Worm (Caenorhabditis elegans) whole organism, early embryonic: ENCODE data around the gene srh-131.

Experiments
- B0310.2 ChIP-seq: sonication (generic microtip); optimal IDR thresholded peaks from 2 replicates; lab custom pipeline; 2016; ENCODE audit warnings: mild to moderate bottlenecking, missing genetic modification characterization, missing compliant biosample characterization
- F13C5.2 ChIP-seq: sonication (generic microtip); optimal IDR thresholded peaks from 2 replicates; lab custom pipeline; 2017; ENCODE audit warnings: mild to moderate bottlenecking, missing genetic modification characterization, inconsistent platforms, missing compliant biosample characterization
- aly-1 ChIP-seq: sonication (generic microtip); optimal IDR thresholded peaks from 2 replicates; lab custom pipeline; 2016; ENCODE audit warnings: missing genetic modification characterization, missing compliant biosample characterization
- ama-1 ChIP-seq: fragments of 150-350 bp; optimal IDR thresholded peaks from 2 replicates; lab custom pipeline; 2014
- ceh-13 ChIP-seq: fragments of 200-800 bp; sonication (Bioruptor generic); optimal IDR thresholded peaks from 2 replicates; lab custom pipeline; 2018; ENCODE audit warnings: mild to moderate bottlenecking, missing genetic modification characterization, missing compliant biosample characterization
- ceh-36 ChIP-seq: sonication (generic microtip); optimal IDR thresholded peaks from 2 replicates; lab custom pipeline; 2016; ENCODE audit warnings: missing genetic modification characterization, inconsistent platforms, missing compliant biosample characterization
- ets-7 ChIP-seq: sonication (generic microtip); optimal IDR thresholded peaks from 2 replicates; lab custom pipeline; 2016; ENCODE audit warnings: missing genotype, missing genetic modification characterization, missing compliant biosample characterization
- flt-1 ChIP-seq: fragments of 200-800 bp; sonication (Bioruptor generic); IDR thresholded peaks from 2 replicates; pipeline ENCODE4 v1.3.6; 2022; ENCODE audit warnings: missing genetic modification characterization, missing compliant biosample characterization
- hmbx-1 ChIP-seq: sonication (generic microtip); optimal IDR thresholded peaks from 2 replicates; lab custom pipeline; 2016; ENCODE audit warnings: mild to moderate bottlenecking, missing genetic modification characterization, missing compliant biosample characterization
- hmg-4 ChIP-seq: fragments of 200-800 bp; sonication (Bioruptor generic); optimal IDR thresholded peaks from 2 replicates; lab custom pipeline; 2018; ENCODE audit warnings: mild to moderate bottlenecking, missing genetic modification characterization, missing compliant biosample characterization
- hnd-1 ChIP-seq: sonication (generic microtip); optimal IDR thresholded peaks from 2 replicates; lab custom pipeline; 2016; ENCODE audit warnings: missing genetic modification characterization, missing compliant biosample characterization
- pes-1 ChIP-seq: fragments of 200-800 bp; sonication (Bioruptor generic); IDR thresholded peaks from 2 replicates; pipeline ENCODE4 v1.3.6; 2022; ENCODE audit warnings: missing genetic modification reagents, missing genetic modification characterization, missing compliant biosample characterization
- scrt-1 ChIP-seq: fragments of 200-800 bp; sonication (Bioruptor generic); IDR thresholded peaks from 2 replicates; pipeline ENCODE4 v1.3.6; 2022; ENCODE audit warnings: missing genetic modification characterization, missing compliant biosample characterization
- sea-1 ChIP-seq: fragments of 200-800 bp; sonication (Bioruptor generic); conservative IDR thresholded peaks from 2 replicates; pipeline ENCODE4 v1.3.6; 2022; ENCODE audit warnings: missing genetic modification characterization, missing compliant biosample characterization
- tbx-11 ChIP-seq: fragments of 200-800 bp; sonication (Bioruptor generic); IDR thresholded peaks from 2 replicates; pipeline ENCODE4 v1.3.6; 2022; ENCODE audit warnings: missing genetic modification characterization, missing compliant biosample characterization
- tbx-37 ChIP-seq: fragments of 200-800 bp; sonication (Bioruptor generic); conservative IDR thresholded peaks from 2 replicates; pipeline ENCODE4 v1.3.6; 2022; ENCODE audit warnings: missing genetic modification reagents, missing genetic modification characterization, missing compliant biosample characterization
- tra-4 ChIP-seq: sonication (generic microtip); optimal IDR thresholded peaks from 2 replicates; lab custom pipeline; 2017; ENCODE audit warnings: missing genetic modification characterization, missing compliant biosample characterization

The srh-131 gene

ce11 chrV:16980368-16980767, 24.9 kb upstream of the srh-131 start, which contains the start of gene srz-54:
Gene srz-54, plus strand, starts transcription at chrV:16980668.
- TF ChIP-seq tbx-11 (no peak), pes-1 (GFP tag; lab: Robert Waterston, UW) (no peak), ets-7 (no peak), hmbx-1 (tag; lab: Kevin White, UChicago) (no peak), sea-1 (no peak), flt-1 (GFP tag; lab: Robert Waterston, UW) (no peak), tbx-37 (GFP tag; lab: Robert Waterston, UW) (no peak), tra-4 (no peak), ceh-13 (GFP tag; lab: Kevin White, UChicago) (no peak), hnd-1 (no peak), F13C5.2 (tag; lab: Kevin White, UChicago) (no peak), aly-1 (tag; lab: Kevin White, UChicago) (no peak)

DNA sequence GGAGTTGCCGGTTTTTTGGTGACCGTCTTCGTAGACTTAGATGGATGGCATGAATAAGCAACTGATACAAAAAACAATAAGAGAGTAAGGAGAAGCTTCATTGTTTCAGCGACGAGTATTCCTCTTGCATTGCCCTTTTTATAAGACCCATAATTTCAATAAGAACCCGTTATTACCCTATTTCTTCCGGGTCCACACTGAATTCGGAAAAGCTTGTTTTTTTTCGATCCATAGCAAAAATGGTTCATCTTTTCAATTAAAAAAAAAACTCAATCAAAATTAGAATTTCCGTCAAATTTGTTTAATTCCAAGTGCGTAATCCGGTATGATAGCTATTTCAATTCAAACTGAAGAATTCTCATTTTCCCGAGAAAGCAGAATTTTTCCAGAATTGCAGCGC, 18.3 kb upstream of the srh-131 start, which contains the start of gene Y102A5C.40:
TSS of gene Y102A5C.40 (minus strand) at position 101 of the 400 bp plus-strand sequence.
- TF ChIP-seq scrt-1 (GFP tag; lab: Robert Waterston, UW), result no peak
- no peak for TF ChIP-seq ets-7
- TF ChIP-seq tra-4, result no peak
- no peak for TF ChIP-seq hmbx-1 (tag; lab: Kevin White, UChicago)
- TF ChIP-seq tbx-37 (GFP tag; lab: Robert Waterston, UW), result no peak
- TF ChIP-seq flt-1 (GFP tag; lab: Robert Waterston, UW), result no peak
- no peak for TF ChIP-seq tbx-11
- TF ChIP-seq pes-1 (GFP tag; lab: Robert Waterston, UW), result no peak
- no peak for TF ChIP-seq aly-1 (tag; lab: Kevin White, UChicago)
- TF ChIP-seq ceh-13 (GFP tag; lab: Kevin White, UChicago), result no peak
- no peak for TF ChIP-seq F13C5.2 (tag; lab: Kevin White, UChicago)

DNA sequence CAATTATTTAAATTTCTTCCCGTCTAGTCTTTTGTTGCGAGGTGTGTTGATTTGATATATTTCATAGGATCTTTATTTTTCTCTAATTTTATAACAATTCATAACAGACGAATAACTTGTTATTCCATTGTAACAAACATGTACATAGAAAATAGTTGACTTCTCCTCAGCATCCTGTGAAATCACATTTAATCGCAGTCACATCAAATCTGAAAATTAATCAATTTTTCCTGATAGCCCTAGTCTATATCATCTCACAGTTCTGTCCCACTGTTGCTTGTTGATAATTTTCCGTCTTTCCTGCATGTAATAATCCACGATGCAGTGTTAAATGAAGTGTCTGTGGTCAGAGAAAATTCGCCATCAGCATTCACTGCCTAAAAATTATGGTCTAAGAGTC, 17.5 kb upstream of the srh-131 start:
- TF ChIP-seq aly-1 (tag; lab: Kevin White, UChicago) (no peak), ets-7 (no peak), hnd-1 (no peak), hmg-4 (GFP tag; lab: Kevin White, UChicago) (no peak), B0310.2 (tag; lab: Kevin White, UChicago) (no peak), ceh-13 (GFP tag; lab: Kevin White, UChicago) (no peak), flt-1 (GFP tag; lab: Robert Waterston, UW) (no peak), sea-1 (no peak), tra-4 (no peak), hmbx-1 (tag; lab: Kevin White, UChicago) (no peak), scrt-1 (GFP tag; lab: Robert Waterston, UW) (no peak), F13C5.2 (tag; lab: Kevin White, UChicago) (no peak), pes-1 (GFP tag; lab: Robert Waterston, UW) (no peak), tbx-11 (no peak), ceh-36 (tag; lab: Kevin White, UChicago) (no peak), ama-1 (lab: Kevin White, UChicago) (no peak)

ce11 chrV:16988614-16989013, 16.7 kb upstream of the srh-131 start, which contains the start of gene Y102A5C.27:
Gene Y102A5C.27, minus strand, starts transcription at chrV:16988714.
- TF ChIP-seq hmg-4 (GFP tag; lab: Kevin White, UChicago), result no peak
- no peak for TF ChIP-seq hnd-1
- no peak for TF ChIP-seq ets-7
- no peak for TF ChIP-seq ama-1 (lab: Kevin White, UChicago)
- TF ChIP-seq flt-1 (GFP tag; lab: Robert Waterston, UW), result no peak
- TF ChIP-seq tbx-37 (GFP tag; lab: Robert Waterston, UW), result no peak
- no peak for TF ChIP-seq B0310.2 (tag; lab: Kevin White, UChicago)
- no peak for TF ChIP-seq ceh-36 (tag; lab: Kevin White, UChicago)

ce11 chrV:16991734-16992133, 13.6 kb upstream of the srh-131 start, which contains the start of gene srz-95:
Gene srz-95, plus strand, starts transcription at chrV:16992034.
- TF ChIP-seq ama-1 (lab: Kevin White, UChicago) (no peak), ets-7 (no peak), pes-1 (GFP tag; lab: Robert Waterston, UW) (no peak), hmg-4 (GFP tag; lab: Kevin White, UChicago) (no peak)

DNA sequence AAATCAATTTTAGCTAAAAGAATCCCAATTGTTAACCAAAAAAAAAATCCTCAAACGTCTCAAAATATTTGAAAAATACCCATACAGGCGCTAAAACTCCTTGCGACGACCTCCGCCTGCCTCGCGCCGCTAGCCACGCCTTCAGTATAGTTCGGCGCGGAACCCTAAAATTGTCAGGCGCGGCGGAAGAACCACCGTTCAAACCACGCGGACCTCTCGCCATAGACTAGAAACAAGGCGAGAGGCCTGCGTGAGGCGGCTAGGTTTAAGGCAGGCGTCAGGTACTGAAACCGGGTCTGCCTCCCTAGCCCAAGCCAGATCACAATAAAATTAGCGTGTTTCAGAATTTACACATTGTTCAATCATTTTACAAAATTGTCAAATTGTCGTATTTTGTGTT, 12.9 kb upstream of the srh-131 start:
- TF ChIP-seq hmbx-1 (tag; lab: Kevin White, UChicago), result no peak
- TF ChIP-seq B0310.2 (tag; lab: Kevin White, UChicago), result no peak

DNA sequence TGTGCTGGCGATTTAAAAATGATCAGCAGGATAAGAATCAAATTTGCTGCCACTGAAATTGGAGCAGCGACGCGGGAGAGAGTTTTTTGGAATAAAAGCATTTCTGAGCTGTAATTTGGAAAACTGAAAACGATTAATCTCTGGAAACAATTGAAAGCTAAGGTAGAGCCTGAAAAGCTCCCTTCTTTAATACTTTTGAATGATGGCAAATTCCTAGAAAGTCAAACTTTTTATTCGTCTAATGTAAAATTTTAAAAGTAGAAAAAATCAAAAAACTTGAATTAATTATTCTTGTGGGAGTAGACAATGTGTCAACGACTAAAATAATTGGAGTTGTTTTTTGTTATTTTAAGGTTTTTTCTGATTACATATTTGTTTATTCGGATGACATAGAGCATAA, 5.1 kb upstream of the srh-131 start, which contains the start of gene str-217:
TSS of gene str-217 (minus strand) at position 101 of the 400 bp plus-strand sequence.
- no peak for TF ChIP-seq scrt-1 (GFP tag; lab: Robert Waterston, UW)

DNA sequence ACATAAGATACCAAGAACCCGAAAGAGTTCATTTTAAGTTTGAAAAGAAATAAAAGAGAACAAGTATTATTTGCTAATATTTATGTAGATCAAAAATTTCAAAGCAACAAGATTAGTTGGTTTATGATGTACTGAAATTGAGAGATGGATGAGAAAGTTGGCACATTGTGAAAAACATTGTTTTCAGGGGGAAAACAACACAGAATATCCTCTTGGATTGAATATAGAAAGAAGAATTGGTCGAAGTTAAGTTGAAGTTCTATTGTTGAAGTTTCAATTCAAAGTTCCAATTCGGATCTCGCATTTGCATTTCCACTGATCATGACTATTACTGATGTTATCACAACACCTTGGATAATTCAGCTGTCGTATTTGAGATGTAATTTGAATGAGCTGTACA, 4.7 kb upstream of the srh-131 start:
- TF ChIP-seq aly-1 (tag; lab: Kevin White, UChicago) (no peak), F13C5.2 (tag; lab: Kevin White, UChicago) (no peak), ceh-36 (tag; lab: Kevin White, UChicago) (no peak), sea-1 (no peak), ets-7 (no peak), tbx-11 (no peak)

- TF ChIP-seq ceh-36 (tag; lab: Kevin White, UChicago) (no peak), tra-4 (no peak), tbx-11 (no peak), sea-1 (no peak)
Observed at ce11 chrV:17001167-17001566, 4.1 kb upstream of the srh-131 start, which contains the start of gene sri-9. Gene sri-9, plus strand, starts transcription at chrV:17001467.
